Fruit fly (Drosophila melanogaster): ENCODE measurements around the gene CG3402.
A peak's percentile ranks its signal among the peaks of the same experiment; 100 is the strongest.

CG3402 gene

DNA sequence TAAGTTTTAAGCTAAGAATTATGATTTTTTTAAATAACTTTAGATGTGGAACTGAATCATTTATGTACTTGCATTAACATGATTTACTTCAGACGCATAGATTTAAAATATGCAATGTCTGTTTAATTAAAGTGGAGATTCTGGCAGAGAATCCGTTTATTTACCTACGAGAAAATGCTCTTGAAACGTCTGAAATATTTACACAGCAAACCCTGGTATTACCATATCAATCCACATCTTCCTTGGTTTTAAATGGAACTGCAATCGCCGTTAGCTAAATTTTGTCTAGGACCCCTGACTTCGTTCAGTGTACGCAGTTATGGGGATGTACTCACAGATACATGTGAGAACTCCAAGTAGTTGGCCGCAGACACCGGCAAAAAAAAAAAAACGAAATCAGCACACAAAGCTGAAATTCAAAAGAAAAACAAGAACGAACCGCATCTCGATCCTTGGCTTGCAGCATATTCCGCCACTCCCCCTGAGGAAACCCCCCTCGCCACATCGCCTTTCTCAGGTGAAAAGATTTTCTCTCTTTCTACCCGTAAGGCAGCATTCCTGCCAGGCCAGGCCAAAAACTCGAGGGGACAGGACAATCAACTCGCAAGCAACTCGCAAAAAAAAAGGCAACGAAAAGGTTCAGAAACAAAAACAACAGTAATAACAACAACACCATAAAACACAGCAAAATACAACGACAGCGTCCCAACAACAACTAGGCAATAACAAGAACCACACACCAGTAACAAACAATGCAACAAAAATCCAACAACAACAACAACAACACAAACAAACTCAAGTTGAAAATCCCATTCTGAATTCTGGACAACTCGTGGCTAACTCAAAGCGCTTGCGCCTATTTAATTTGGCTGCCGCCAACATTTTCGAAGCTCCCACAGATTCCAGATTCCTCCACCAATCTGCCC is 34.1 kb downstream of the CG3402 start (continued):
- TF ChIP-seq CG4328 (GFP tag; optimal IDR thresholded peaks at IDR 0.05) (no peak), dmrt11E (tag; optimal IDR thresholded peaks at IDR 0.05) (no peak), aop (GFP tag; IDR thresholded peaks at IDR 0.05) (no peak), CkIIα-i1 (GFP tag; IDR thresholded peaks at IDR 0.05) (no peak), MBD-R2 (GFP tag; IDR thresholded peaks at IDR 0.05) (no peak), CG5180 (GFP tag; optimal IDR thresholded peaks at IDR 0.05) (no peak), odd (GFP tag; optimal IDR thresholded peaks at IDR 0.05) (no peak), chinmo (GFP tag; IDR thresholded peaks at IDR 0.05; ENCODE audit: partially characterized antibody) (no peak), CG9876 (GFP tag; optimal IDR thresholded peaks at IDR 0.05) (no peak), tin (GFP tag; optimal IDR thresholded peaks at IDR 0.05) (no peak), caup (GFP tag; optimal IDR thresholded peaks at IDR 0.05; ENCODE audit: severe bottlenecking) (no peak), danr (GFP tag; IDR thresholded peaks at IDR 0.05) (no peak), CG17186 (GFP tag; optimal IDR thresholded peaks at IDR 0.05) (no peak), nom (GFP tag; optimal IDR thresholded peaks at IDR 0.05) (peak; percentile 24), CG13424 (tag; optimal IDR thresholded peaks at IDR 0.05) (no peak), Nf-YA (GFP tag; IDR thresholded peaks at IDR 0.05) (no peak), Sox100B (GFP tag; optimal IDR thresholded peaks at IDR 0.05) (no peak), Dfd (GFP tag; optimal IDR thresholded peaks at IDR 0.05) (no peak), zfh2 (GFP tag; optimal IDR thresholded peaks at IDR 0.05) (no peak), crol (GFP tag; IDR thresholded peaks at IDR 0.05) (peak; percentile 37; the same call in 1 of the 2 replicates), bsh (GFP tag; optimal IDR thresholded peaks at IDR 0.05) (peak in 1 of 2 experiments; percentile 87), Gug (GFP tag; IDR thresholded peaks at IDR 0.05) (no peak), eve (GFP tag; optimal IDR thresholded peaks at IDR 0.05) (peak in 1 of 2 experiments; percentile 34), CG31365 (tag; optimal IDR thresholded peaks at IDR 0.05) (no peak), zf30C (GFP tag; optimal IDR thresholded peaks at IDR 0.05) (peak; percentile 22), CG8944 (GFP tag; optimal IDR thresholded peaks at IDR 0.05) (no peak), lbe (GFP tag; optimal IDR thresholded peaks at IDR 0.05) (peak; percentile 61), CG31441 (GFP tag; IDR thresholded peaks at IDR 0.05) (no peak), unc-4 (GFP tag; IDR thresholded peaks at IDR 0.05; ENCODE audit: partially characterized antibody) (no peak), sug (tag; optimal IDR thresholded peaks at IDR 0.05) (no peak), CG6683 (GFP tag; optimal IDR thresholded peaks at IDR 0.05) (no peak), lilli (GFP tag; optimal IDR thresholded peaks at IDR 0.05) (no peak), E2f2 (GFP tag; IDR thresholded peaks at IDR 0.05) (no peak), br (optimal IDR thresholded peaks at IDR 0.05) (no peak), CG4360 (GFP tag; IDR thresholded peaks at IDR 0.05) (peak; percentile 95), pan (optimal IDR thresholded peaks at IDR 0.05) (no peak), pan (GFP tag; optimal IDR thresholded peaks at IDR 0.05 in 1 of 2, IDR thresholded peaks at IDR 0.05 in 1 of 2) (no peak), Ets65A (GFP tag) (no peak), CG12942 (GFP tag; optimal IDR thresholded peaks at IDR 0.05) (no peak), NFAT (GFP tag; IDR thresholded peaks at IDR 0.05) (no peak)

DNA sequence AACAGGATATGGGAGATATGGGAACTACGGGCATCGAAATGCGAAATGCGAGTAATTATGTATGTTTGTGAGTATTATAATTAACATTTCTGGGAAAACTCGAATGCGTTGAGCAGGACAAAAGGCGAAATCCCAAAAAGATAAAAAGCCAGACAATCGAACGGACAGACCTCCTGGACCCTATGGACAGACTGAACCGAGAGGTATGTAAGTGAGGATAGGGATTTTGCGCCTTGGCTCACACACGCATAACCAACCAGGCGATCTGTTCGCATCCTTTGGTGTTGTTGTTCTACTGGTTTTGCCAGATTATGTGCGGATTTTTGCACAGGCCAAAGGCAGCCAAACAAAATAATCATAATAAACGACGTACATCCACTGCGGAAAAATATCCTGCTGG is 34.8 kb downstream of the CG3402 start:
- TF ChIP-seq Abd-B (GFP tag; optimal IDR thresholded peaks at IDR 0.05) = no peak
- TF ChIP-seq pho (GFP tag; optimal IDR thresholded peaks at IDR 0.05) = no peak
- TF ChIP-seq CG4360 (GFP tag; IDR thresholded peaks at IDR 0.05) = peak; percentile 40
- no peak for TF ChIP-seq bbx (GFP tag; IDR thresholded peaks at IDR 0.05; ENCODE audit: partially characterized antibody)
- TF ChIP-seq ATbp (GFP tag; optimal IDR thresholded peaks at IDR 0.05) = no peak
- TF ChIP-seq CG15479 (GFP tag; optimal IDR thresholded peaks at IDR 0.05) = peak; percentile 90
- peak; percentile 66 for TF ChIP-seq zen (tag; optimal IDR thresholded peaks at IDR 0.05)
- TF ChIP-seq Nf-YA (GFP tag; IDR thresholded peaks at IDR 0.05) = no peak
- TF ChIP-seq twi (tag; optimal IDR thresholded peaks at IDR 0.05) = peak; percentile 17
- no peak for TF ChIP-seq shn (GFP tag; optimal IDR thresholded peaks at IDR 0.05)

Data from whole organism, embryonic.